Fruit fly (Drosophila melanogaster): ENCODE data around the gene muc.

muc gene

dm6 chr2L:7426326-7427066, at the start of gene muc (continued):
- peak; percentile 40 for TF ChIP-seq CG6689 (GFP tag; IDR thresholded peaks at IDR 0.05)
- no peak for TF ChIP-seq GATAe (GFP tag; conservative IDR thresholded peaks at IDR 0.05)
- no peak for TF ChIP-seq CG4707 (GFP tag; optimal IDR thresholded peaks at IDR 0.05)
- TF ChIP-seq vvl (GFP tag; IDR thresholded peaks at IDR 0.05) = peak; percentile 60
- TF ChIP-seq Drgx (GFP tag; IDR thresholded peaks at IDR 0.05) = 0 out of 2 replicates have a peak, but pooled peaks have one; percentile 52
- no peak for TF ChIP-seq ato (GFP tag; IDR thresholded peaks at IDR 0.05; ENCODE audit: partially characterized antibody)
- peak; percentile 39 for TF ChIP-seq CG10267 (tag; optimal IDR thresholded peaks at IDR 0.05)
- TF ChIP-seq lmd (GFP tag; IDR thresholded peaks at IDR 0.05) = peak; percentile 40
- TF ChIP-seq Oli (tag; optimal IDR thresholded peaks at IDR 0.05) = peak; percentile 17
- 0 out of 2 replicates have a peak, but pooled peaks have one; percentile 14 for TF ChIP-seq CG14014 (GFP tag; IDR thresholded peaks at IDR 0.05)
- no peak for TF ChIP-seq Sox100B (GFP tag; optimal IDR thresholded peaks at IDR 0.05)
- TF ChIP-seq az2 (GFP tag; optimal IDR thresholded peaks at IDR 0.05) = peak; percentile 36
- no peak for TF ChIP-seq Fer1 (GFP tag; optimal IDR thresholded peaks at IDR 0.05)
- peak; percentile 48 for TF ChIP-seq CG12942 (GFP tag; optimal IDR thresholded peaks at IDR 0.05)
- peak; percentile 41 for TF ChIP-seq zfh2 (GFP tag; optimal IDR thresholded peaks at IDR 0.05)
- TF ChIP-seq PHDP (tag; optimal IDR thresholded peaks at IDR 0.05) = peak; percentile 32
- peak; percentile 10 for TF ChIP-seq maf-S (GFP tag; optimal IDR thresholded peaks at IDR 0.05)
- peak; percentile 94 for TF ChIP-seq CG30020 (tag; optimal IDR thresholded peaks at IDR 0.05)
- TF ChIP-seq Ssrp (tag; optimal IDR thresholded peaks at IDR 0.05) = peak; percentile 39
- peak; percentile 8 for TF ChIP-seq CG10543 (GFP tag; optimal IDR thresholded peaks at IDR 0.05)
- peak; percentile 17 for TF ChIP-seq ind (GFP tag; optimal IDR thresholded peaks at IDR 0.05)
- peak; percentile 66 for TF ChIP-seq CoRest (tag; optimal IDR thresholded peaks at IDR 0.05)
- TF ChIP-seq CG31365 (tag; optimal IDR thresholded peaks at IDR 0.05) = no peak
- no peak for TF ChIP-seq otp (GFP tag; IDR thresholded peaks at IDR 0.05)
- TF ChIP-seq CG4360 (GFP tag; IDR thresholded peaks at IDR 0.05) = no peak
- TF ChIP-seq Bteb2 (GFP tag; optimal IDR thresholded peaks at IDR 0.05) = no peak
- TF ChIP-seq CG17328 (GFP tag; IDR thresholded peaks at IDR 0.05) = no peak
- no peak for TF ChIP-seq al (GFP tag; IDR thresholded peaks at IDR 0.05)
- peak; percentile 40 for TF ChIP-seq CG15269 (tag; optimal IDR thresholded peaks at IDR 0.05)
- TF ChIP-seq kay (GFP tag; optimal IDR thresholded peaks at IDR 0.05) = no peak
- no peak for TF ChIP-seq BtbVII (GFP tag; optimal IDR thresholded peaks at IDR 0.05)
- TF ChIP-seq CG11723 (GFP tag; optimal IDR thresholded peaks at IDR 0.05) = no peak
- no peak for TF ChIP-seq so (GFP tag; IDR thresholded peaks at IDR 0.05)
- 0 out of 2 replicates have a peak, but pooled peaks have one; percentile 16 for TF ChIP-seq CG11696 (GFP tag; IDR thresholded peaks at IDR 0.05)
- peak; percentile 74 for TF ChIP-seq CG6791 (GFP tag; IDR thresholded peaks at IDR 0.05; ENCODE audit: partially characterized antibody)
- TF ChIP-seq CG15514 (GFP tag; optimal IDR thresholded peaks at IDR 0.05) = peak; percentile 42
- no peak for TF ChIP-seq Nf-YB (GFP tag; optimal IDR thresholded peaks at IDR 0.05)
- no peak for TF ChIP-seq tup (GFP tag; optimal IDR thresholded peaks at IDR 0.05)
- TF ChIP-seq CG5245 (GFP tag; optimal IDR thresholded peaks at IDR 0.05) = no peak
- TF ChIP-seq salm (tag; optimal IDR thresholded peaks at IDR 0.05) = no peak
- no peak for TF ChIP-seq usp (GFP tag; optimal IDR thresholded peaks at IDR 0.05)
- no peak for TF ChIP-seq ac (GFP tag; optimal IDR thresholded peaks at IDR 0.05)
- no peak for TF ChIP-seq CG3281 (GFP tag; optimal IDR thresholded peaks at IDR 0.05)
- TF ChIP-seq gcm2 (GFP tag; optimal IDR thresholded peaks at IDR 0.05) = no peak
- TF ChIP-seq Nf-YC (tag; optimal IDR thresholded peaks at IDR 0.05) = no peak
- TF ChIP-seq Taf1 (GFP tag; IDR thresholded peaks at IDR 0.05) = no peak
- no peak for TF ChIP-seq CG5953 (GFP tag; IDR thresholded peaks at IDR 0.05)
- no peak for TF ChIP-seq CG10462 (GFP tag; optimal IDR thresholded peaks at IDR 0.05)
- peak; percentile 11 for TF ChIP-seq CG9727 (GFP tag; optimal IDR thresholded peaks at IDR 0.05)
- no peak for TF ChIP-seq CG4282 (GFP tag; optimal IDR thresholded peaks at IDR 0.05)

All from whole organism, embryonic.